Worm (Caenorhabditis elegans): ENCODE data around the gene nhr-11.

nhr-11 gene

ce11 chrIV:9069703-9070102 lies at the start of gene nhr-11:
TSS of gene nhr-11 (plus strand) at chrIV:9070003.
- TF ChIP-seq F13H6.1 (tag; optimal IDR thresholded peaks at IDR 0.05), result no peak
- no peak for TF ChIP-seq mab-5 (tag; optimal IDR thresholded peaks at IDR 0.05)
- no peak for TF ChIP-seq nhr-10 (tag; optimal IDR thresholded peaks at IDR 0.05)
- TF ChIP-seq ZK546.5 (tag; optimal IDR thresholded peaks at IDR 0.05), result no peak
- no peak for TF ChIP-seq fos-1 (tag; optimal IDR thresholded peaks at IDR 0.05)
- no peak for TF ChIP-seq lin-11 (tag; optimal IDR thresholded peaks at IDR 0.05)
- TF ChIP-seq R02D3.7 (tag; optimal IDR thresholded peaks at IDR 0.05), result no peak
- no peak for TF ChIP-seq lin-39 (tag; optimal IDR thresholded peaks at IDR 0.05)
- no peak for TF ChIP-seq nhr-25 (tag; optimal IDR thresholded peaks at IDR 0.05)
- no peak for TF ChIP-seq blmp-1 (tag; optimal IDR thresholded peaks at IDR 0.05; ENCODE audit: insufficient read depth)
- no peak for TF ChIP-seq unc-55 (GFP tag; optimal IDR thresholded peaks at IDR 0.05)
- no peak for TF ChIP-seq ceh-16 (tag; optimal IDR thresholded peaks at IDR 0.05)
- TF ChIP-seq peb-1 (tag; optimal IDR thresholded peaks at IDR 0.05), result no peak
- TF ChIP-seq aly-2 (tag; optimal IDR thresholded peaks at IDR 0.05), result no peak
- TF ChIP-seq Y55F3AM.14 (GFP tag; optimal IDR thresholded peaks at IDR 0.05), result no peak
- TF ChIP-seq alr-1 (tag; optimal IDR thresholded peaks at IDR 0.05), result no peak
- TF ChIP-seq gmeb-1 (tag; optimal IDR thresholded peaks at IDR 0.05), result no peak
- TF ChIP-seq ztf-4 (tag; optimal IDR thresholded peaks at IDR 0.05), result no peak
- no peak for TF ChIP-seq sma-3 (GFP tag; optimal IDR thresholded peaks at IDR 0.05)
- TF ChIP-seq elt-3 (tag; optimal IDR thresholded peaks at IDR 0.05), result no peak

- TF ChIP-seq gmeb-1 (tag; optimal IDR thresholded peaks at IDR 0.05) (no peak), nhr-23 (tag; optimal IDR thresholded peaks at IDR 0.05) (no peak), egl-27 (tag; optimal IDR thresholded peaks at IDR 0.05) (no peak)
These were observed 49.0 kb upstream of the nhr-11 start, which contains the start of gene C53D6.4 for ce11 chrIV:9020840-9021239. TSS of gene C53D6.4 (minus strand) at chrIV:9020940.

ce11 chrIV:9021245-9021779 lies 48.5 kb upstream of the nhr-11 start:
- TF ChIP-seq C34F6.9 (tag; optimal IDR thresholded peaks at IDR 0.05), result peak; percentile 34
- TF ChIP-seq lin-13 (GFP tag; optimal IDR thresholded peaks at IDR 0.05), result no peak

- TF ChIP-seq unc-62 (GFP tag; optimal IDR thresholded peaks at IDR 0.05), result no peak
- no peak for TF ChIP-seq zag-1 (tag; optimal IDR thresholded peaks at IDR 0.05)
- TF ChIP-seq C34F6.9 (tag; optimal IDR thresholded peaks at IDR 0.05), result peak; percentile 43
- no peak for TF ChIP-seq nhr-237 (tag; optimal IDR thresholded peaks at IDR 0.05)
- TF ChIP-seq elt-1 (tag; optimal IDR thresholded peaks at IDR 0.05), result no peak
- no peak for TF ChIP-seq sem-4 (tag; optimal IDR thresholded peaks at IDR 0.05)
- peak; percentile 45 for TF ChIP-seq fos-1 (tag; optimal IDR thresholded peaks at IDR 0.05)
- TF ChIP-seq mab-5 (tag; optimal IDR thresholded peaks at IDR 0.05), result no peak
- TF ChIP-seq nhr-129 (tag; optimal IDR thresholded peaks at IDR 0.05), result peak; percentile 66
These were observed 37.3 kb upstream of the nhr-11 start, which contains the start of gene C53D6.6 for ce11 chrIV:9032550-9032949. TSS of gene C53D6.6 (minus strand) at chrIV:9032667.

- TF ChIP-seq blmp-1 (tag; optimal IDR thresholded peaks at IDR 0.05; ENCODE audit: insufficient read depth), result no peak
- no peak for TF ChIP-seq unc-55 (GFP tag; optimal IDR thresholded peaks at IDR 0.05)
- TF ChIP-seq nhr-77 (tag; optimal IDR thresholded peaks at IDR 0.05), result no peak
- TF ChIP-seq C34F6.9 (tag; optimal IDR thresholded peaks at IDR 0.05), result no peak
- TF ChIP-seq crh-2 (tag; optimal IDR thresholded peaks at IDR 0.05), result no peak
- no peak for TF ChIP-seq sma-3 (GFP tag; optimal IDR thresholded peaks at IDR 0.05)
- TF ChIP-seq lin-39 (tag; optimal IDR thresholded peaks at IDR 0.05), result no peak
- TF ChIP-seq nhr-237 (tag; optimal IDR thresholded peaks at IDR 0.05), result no peak
- no peak for TF ChIP-seq nhr-12 (tag; optimal IDR thresholded peaks at IDR 0.05)
- TF ChIP-seq elt-1 (tag; optimal IDR thresholded peaks at IDR 0.05), result no peak
- no peak for TF ChIP-seq ama-1 (optimal IDR thresholded peaks at IDR 0.05)
- no peak for TF ChIP-seq nhr-6 (tag; optimal IDR thresholded peaks at IDR 0.05)
- TF ChIP-seq lin-11 (tag; optimal IDR thresholded peaks at IDR 0.05), result no peak
- no peak for TF ChIP-seq ZK546.5 (tag; optimal IDR thresholded peaks at IDR 0.05)
- no peak for TF ChIP-seq ztf-11 (tag; optimal IDR thresholded peaks at IDR 0.05)
- no peak for TF ChIP-seq peb-1 (tag; optimal IDR thresholded peaks at IDR 0.05)
These were observed 35.5 kb upstream of the nhr-11 start, which contains the start of gene C53D6.10 for ce11 chrIV:9034340-9034739. TSS of gene C53D6.10 (minus strand) at chrIV:9034440.
